Fruit fly (Drosophila melanogaster): ENCODE measurements around the gene CG9757.

- TF ChIP-seq CG8478 (optimal IDR thresholded peaks at IDR 0.05) (no peak), pan (optimal IDR thresholded peaks at IDR 0.05) (no peak), psq (optimal IDR thresholded peaks at IDR 0.05) (no peak), EcR (GFP tag; optimal IDR thresholded peaks at IDR 0.05) (no peak)
These were observed at the start of gene CG9757 for dm6 chr3R:13612333-13612732.

All from whole organism.